Worm (Caenorhabditis elegans) whole organism, late embryonic: ENCODE results near the gene Y39B6A.9.

Experiments used
- C38D4.7 ChIP-seq: fragments of 200-800 bp; sonication (Bioruptor generic); optimal IDR thresholded peaks from 2 replicates; lab custom pipeline; 2018; ENCODE audit warnings: mild to moderate bottlenecking, missing genetic modification characterization, moderate library complexity, missing compliant biosample characterization
- K02D7.2 ChIP-seq: sonication (generic microtip); optimal IDR thresholded peaks from 2 replicates; lab custom pipeline; 2017; ENCODE audit warnings: mild to moderate bottlenecking, missing genetic modification characterization, missing compliant biosample characterization
- T23F11.4 ChIP-seq: fragments of 200-800 bp; sonication (Bioruptor generic); optimal IDR thresholded peaks from 2 replicates; lab custom pipeline; 2018; ENCODE audit warnings: mild to moderate bottlenecking, missing genetic modification characterization, missing compliant biosample characterization
- ahr-1 ChIP-seq: sonication (generic microtip); optimal IDR thresholded peaks from 2 replicates; lab custom pipeline; 2016; ENCODE audit warnings: missing genetic modification characterization, missing compliant biosample characterization
- ama-1 ChIP-seq: fragments of 150-350 bp; optimal IDR thresholded peaks from 2 replicates; lab custom pipeline; 2014
- ceh-18 ChIP-seq: sonication (generic microtip); optimal IDR thresholded peaks from 2 replicates; lab custom pipeline; 2016; ENCODE audit warnings: missing genetic modification characterization, missing compliant biosample characterization
- ceh-24 ChIP-seq: sonication (generic microtip); optimal IDR thresholded peaks from 2 replicates; lab custom pipeline; 2016; ENCODE audit warnings: mild to moderate bottlenecking, missing genetic modification characterization, missing compliant biosample characterization
- ceh-31 ChIP-seq: sonication (generic microtip); optimal IDR thresholded peaks from 2 replicates; lab custom pipeline; 2016; ENCODE audit warnings: missing genetic modification characterization, missing compliant biosample characterization
- ceh-45 ChIP-seq: fragments of 200-800 bp; sonication (Bioruptor generic); IDR thresholded peaks from 2 replicates; pipeline ENCODE4 v1.3.6; 2022; ENCODE audit warnings: missing genetic modification reagents, missing genetic modification characterization, missing compliant biosample characterization
- ceh-48 ChIP-seq: sonication (generic microtip); optimal IDR thresholded peaks from 2 replicates; lab custom pipeline; 2016; ENCODE audit warnings: missing genetic modification characterization, inconsistent platforms, missing compliant biosample characterization
- ceh-9 ChIP-seq: sonication (generic microtip); optimal IDR thresholded peaks from 2 replicates; lab custom pipeline; 2016; ENCODE audit warnings: mild to moderate bottlenecking, missing genetic modification characterization, inconsistent platforms, missing compliant biosample characterization
- dve-1 ChIP-seq: sonication (generic microtip); optimal IDR thresholded peaks from 2 replicates; lab custom pipeline; 2017; ENCODE audit warnings: antibody characterized with exemption, mild to moderate bottlenecking, missing genetic modification characterization, missing compliant biosample characterization
- elt-4 ChIP-seq: sonication (generic microtip); optimal IDR thresholded peaks from 2 replicates; lab custom pipeline; 2016; ENCODE audit warnings: missing genetic modification characterization, missing compliant biosample characterization
- ets-4 ChIP-seq: sonication (generic microtip); optimal IDR thresholded peaks from 2 replicates; lab custom pipeline; 2016; ENCODE audit warnings: missing genetic modification characterization, missing compliant biosample characterization
- eyg-1 ChIP-seq: sonication (generic microtip); optimal IDR thresholded peaks from 2 replicates; lab custom pipeline; 2016; ENCODE audit warnings: missing genotype, missing genetic modification characterization, missing compliant biosample characterization
- fax-1 ChIP-seq: sonication (generic microtip); optimal IDR thresholded peaks from 2 replicates; lab custom pipeline; 2016; ENCODE audit warnings: missing genotype, missing genetic modification characterization, missing compliant biosample characterization
- fkh-10 ChIP-seq: fragments of 150-350 bp; optimal IDR thresholded peaks from 2 replicates; lab custom pipeline; 2014; ENCODE audit warnings: missing biosample characterization, missing genetic modification reagents, missing genetic modification characterization
- hlh-15 ChIP-seq: sonication (generic microtip); optimal IDR thresholded peaks from 2 replicates; lab custom pipeline; 2016; ENCODE audit warnings: missing genetic modification characterization, missing compliant biosample characterization
- hlh-6 ChIP-seq: sonication (generic microtip); optimal IDR thresholded peaks from 2 replicates; lab custom pipeline; 2016; ENCODE audit warnings: missing genotype, missing genetic modification characterization, missing compliant biosample characterization
- lin-11 ChIP-seq: fragments of 200-800 bp; sonication (Bioruptor generic); optimal IDR thresholded peaks from 2 replicates; lab custom pipeline; 2018; ENCODE audit warnings: mild to moderate bottlenecking, missing genetic modification characterization, missing compliant biosample characterization
- nfya-1 ChIP-seq: sonication (generic microtip); optimal IDR thresholded peaks from 2 replicates; lab custom pipeline; 2017; ENCODE audit warnings: missing genetic modification characterization, mild to moderate bottlenecking, missing compliant biosample characterization, antibody characterized with exemption, moderate library complexity
- nhr-11 ChIP-seq: fragments of 150-350 bp; optimal IDR thresholded peaks from 2 replicates; lab custom pipeline; 2014; ENCODE audit warnings: missing biosample characterization, missing genetic modification characterization
- odd-2 ChIP-seq: sonication (generic microtip); optimal IDR thresholded peaks from 2 replicates; lab custom pipeline; 2017; ENCODE audit warnings: antibody characterized with exemption, mild to moderate bottlenecking, missing genetic modification characterization, missing compliant biosample characterization
- pqm-1 ChIP-seq: sonication (generic microtip); optimal IDR thresholded peaks from 2 replicates; lab custom pipeline; 2016; ENCODE audit warnings: missing genetic modification characterization, missing compliant biosample characterization
- ref-2 ChIP-seq: sonication (generic microtip); optimal IDR thresholded peaks from 2 replicates; lab custom pipeline; 2016; ENCODE audit warnings: missing genetic modification characterization, missing compliant biosample characterization
- sdc-2 ChIP-seq: sonication (generic microtip); optimal IDR thresholded peaks from 2 replicates; lab custom pipeline; 2016; ENCODE audit warnings: missing genotype, missing genetic modification characterization, missing compliant biosample characterization
- sox-4 ChIP-seq: sonication (generic microtip); optimal IDR thresholded peaks from 2 replicates; lab custom pipeline; 2017; ENCODE audit warnings: mild to moderate bottlenecking, missing genetic modification characterization, inconsistent platforms, missing compliant biosample characterization
- syd-9 ChIP-seq: sonication (generic microtip); optimal IDR thresholded peaks from 2 replicates; lab custom pipeline; 2016; ENCODE audit warnings: mild to moderate bottlenecking, missing genetic modification characterization, moderate library complexity, missing compliant biosample characterization
- ttx-3 ChIP-seq: sonication (generic microtip); optimal IDR thresholded peaks from 2 replicates; lab custom pipeline; 2016; ENCODE audit warnings: missing genetic modification reagents, missing genetic modification characterization, missing compliant biosample characterization
- unc-42 ChIP-seq: sonication (generic microtip); optimal IDR thresholded peaks from 2 replicates; lab custom pipeline; 2016; ENCODE audit warnings: missing genotype, missing genetic modification characterization, missing compliant biosample characterization
- unc-86 ChIP-seq: sonication (generic microtip); optimal IDR thresholded peaks from 2 replicates; lab custom pipeline; 2016; ENCODE audit warnings: missing genetic modification characterization, missing compliant biosample characterization

Y39B6A.9 gene

ce11 chrV:19136206-19136605, at the start of gene Y39B6A.9:
Gene Y39B6A.9 (plus strand): TSS chrV:19136506.
- no peak for TF ChIP-seq syd-9 (tag; lab: Kevin White, UChicago)
- no peak for TF ChIP-seq ama-1 (lab: Kevin White, UChicago)
- no peak for TF ChIP-seq unc-42 (tag; lab: Kevin White, UChicago)
- TF ChIP-seq unc-86 (tag; lab: Kevin White, UChicago): no peak
- TF ChIP-seq ceh-24 (tag; lab: Kevin White, UChicago): no peak
- TF ChIP-seq sdc-2 (tag; lab: Kevin White, UChicago): no peak
- no peak for TF ChIP-seq sox-4 (tag; lab: Kevin White, UChicago)
- TF ChIP-seq ahr-1 (tag; lab: Kevin White, UChicago): no peak
- no peak for TF ChIP-seq ref-2 (tag; lab: Kevin White, UChicago)
- no peak for TF ChIP-seq elt-4
- TF ChIP-seq K02D7.2 (tag; lab: Kevin White, UChicago): no peak
- no peak for TF ChIP-seq dve-1 (tag; lab: Kevin White, UChicago)
- TF ChIP-seq ets-4: no peak
- TF ChIP-seq eyg-1 (tag; lab: Kevin White, UChicago): no peak
- no peak for TF ChIP-seq ceh-18
- no peak for TF ChIP-seq nfya-1
- no peak for TF ChIP-seq lin-11
- TF ChIP-seq fkh-10 (GFP tag; lab: Kevin White, UChicago): no peak
- TF ChIP-seq hlh-15: no peak

- TF ChIP-seq T23F11.4 (GFP tag; lab: Kevin White, UChicago): no peak
- peak; percentile 39 for TF ChIP-seq ceh-48 (tag; lab: Kevin White, UChicago)
- no peak for TF ChIP-seq fkh-10 (GFP tag; lab: Kevin White, UChicago)
- TF ChIP-seq hlh-6: no peak
- TF ChIP-seq odd-2 (tag; lab: Kevin White, UChicago): no peak
Observed at ce11 chrV:19087426-19087825, 48.9 kb upstream of the Y39B6A.9 start, which contains the start of gene nhr-145. Gene nhr-145 (plus strand): TSS chrV:19087723.

- TF ChIP-seq ref-2 (tag; lab: Kevin White, UChicago) (no peak), C38D4.7 (GFP tag; lab: Kevin White, UChicago) (no peak), nhr-11 (tag; lab: Kevin White, UChicago) (no peak), fax-1 (no peak), ceh-31 (tag; lab: Kevin White, UChicago) (no peak), ttx-3 (tag; lab: Kevin White, UChicago) (no peak), hlh-6 (no peak), ceh-9 (no peak)
Observed at ce11 chrV:19090885-19091284, 45.4 kb upstream of the Y39B6A.9 start.

DNA sequence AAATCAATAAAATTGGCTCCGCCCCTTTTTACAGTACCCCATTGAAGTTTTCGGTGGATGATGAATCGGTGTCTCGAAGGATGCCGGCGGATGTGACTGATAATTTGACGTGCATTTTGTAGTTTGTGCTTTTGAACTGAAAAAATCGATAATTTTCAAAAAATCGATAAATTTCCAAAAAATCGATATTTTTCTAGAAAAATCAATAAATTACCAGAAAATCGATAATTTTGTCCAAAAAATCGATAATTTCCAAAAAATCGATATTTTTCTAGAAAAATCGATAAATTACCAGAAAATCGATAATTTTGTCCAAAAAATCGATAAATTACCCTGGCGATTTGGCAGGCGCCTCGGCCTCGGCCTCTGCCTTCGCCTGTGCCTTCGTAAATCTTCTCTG, 36.8 kb upstream of the Y39B6A.9 start:
- TF ChIP-seq dve-1 (tag; lab: Kevin White, UChicago) (no peak), ceh-45 (no peak), ceh-48 (tag; lab: Kevin White, UChicago) (peak; percentile 59), ceh-31 (tag; lab: Kevin White, UChicago) (no peak), pqm-1 (no peak)

ce11 chrV:19100139-19100538, 36.2 kb upstream of the Y39B6A.9 start:
- peak; percentile 43 for TF ChIP-seq ceh-48 (tag; lab: Kevin White, UChicago)
- TF ChIP-seq, all 69 proteins: peak for 1; not testable (repeated sequence) for 68

DNA sequence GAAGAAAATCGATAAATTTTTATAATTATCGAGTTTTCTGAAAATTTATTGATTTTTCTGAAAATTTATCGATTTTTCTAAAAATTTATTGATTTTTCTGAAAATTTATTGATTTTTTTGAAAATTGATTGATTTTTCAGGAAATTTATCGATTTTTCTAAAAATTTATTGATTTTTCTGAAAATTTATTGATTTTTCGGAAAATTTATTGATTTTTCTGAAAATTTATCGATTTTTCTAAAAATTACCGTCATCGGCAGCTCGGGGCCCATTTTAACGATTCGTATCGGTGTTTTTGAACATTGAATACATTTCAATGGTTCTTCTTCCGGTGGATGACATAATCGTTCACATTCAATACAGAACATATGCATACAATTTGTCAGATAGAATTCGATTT, 35.6 kb upstream of the Y39B6A.9 start:
- peak; percentile 8 for TF ChIP-seq ceh-48 (tag; lab: Kevin White, UChicago)
